Worm (Caenorhabditis elegans) whole organism, young adult: ENCODE data around the gene dhs-24.
"Not testable (repeated sequence)": the region's sequence is repeated elsewhere in the genome, so short reads cannot be mapped to it uniquely, and the experiment has no call there.

Experiments used
- B0336.3 ChIP-seq: fragments of 200-800 bp; sonication (Bioruptor generic); IDR thresholded peaks from 2 replicates; pipeline ENCODE4 v1.3.6; 2022; ENCODE audit warnings: missing genetic modification characterization, missing compliant biosample characterization
- F10E7.11 ChIP-seq: sonication (generic microtip); optimal IDR thresholded peaks from 2 replicates; lab custom pipeline; 2017; ENCODE audit warnings: mild to moderate bottlenecking, missing genetic modification characterization, moderate library complexity, missing compliant biosample characterization
- F49E8.2 ChIP-seq: sonication (generic microtip); optimal IDR thresholded peaks from 3 replicates; lab custom pipeline; 2017; ENCODE audit warnings: missing genetic modification characterization, mild to moderate bottlenecking, missing compliant biosample characterization, antibody characterized with exemption, moderate library complexity; ENCODE audit not compliant: insufficient read depth
- K12H6.12 ChIP-seq: fragments of 200-800 bp; sonication (Bioruptor generic); optimal IDR thresholded peaks from 2 replicates; lab custom pipeline; 2018; ENCODE audit warnings: mild to moderate bottlenecking, missing genetic modification characterization, missing compliant biosample characterization
- T26A5.8 ChIP-seq: sonication (generic microtip); optimal IDR thresholded peaks from 2 replicates; lab custom pipeline; 2016; ENCODE audit warnings: missing genetic modification characterization, missing compliant biosample characterization
- ama-1 ChIP-seq, 3 experiments: fragments of 150-350 bp in 1 of 3; sonication (generic microtip) in 2 of 3; optimal IDR thresholded peaks; 2 replicates each; lab custom pipeline; 2014 to 2018; ENCODE audit warnings: missing biosample characterization in 2 of 3, missing genetic modification characterization in 2 of 3, missing genetic modification reagents in 2 of 3
- fkh-3 ChIP-seq: sonication (generic microtip); optimal IDR thresholded peaks from 2 replicates; lab custom pipeline; 2016; ENCODE audit warnings: mild to moderate bottlenecking, missing genetic modification characterization, missing compliant biosample characterization
- mcd-1 ChIP-seq: fragments of 200-800 bp; sonication (Bioruptor generic); IDR thresholded peaks from 2 replicates; pipeline ENCODE4 v1.3.6; 2022; ENCODE audit warnings: missing genetic modification reagents, missing genetic modification characterization, missing compliant biosample characterization
- mel-28 ChIP-seq: sonication (generic microtip); optimal IDR thresholded peaks from 2 replicates; lab custom pipeline; 2016; ENCODE audit warnings: borderline replicate concordance, mild to moderate bottlenecking, missing genetic modification characterization, missing compliant biosample characterization
- nhr-179 ChIP-seq: sonication (generic microtip); optimal IDR thresholded peaks from 2 replicates; lab custom pipeline; 2016; ENCODE audit warnings: mild to moderate bottlenecking, missing genetic modification characterization, missing compliant biosample characterization
- unc-130 ChIP-seq: sonication (generic microtip); optimal IDR thresholded peaks from 2 replicates; lab custom pipeline; 2016; ENCODE audit warnings: missing genetic modification reagents, missing genetic modification characterization, missing compliant biosample characterization
- unc-62 ChIP-seq: fragments of 150-350 bp; optimal IDR thresholded peaks from 2 replicates; lab custom pipeline; 2014; ENCODE audit warnings: missing biosample characterization, missing genetic modification reagents, missing genetic modification characterization

ce11 chrV:19948993-19949392 lies 2.6 kb upstream of the dhs-24 start, which contains the start of gene tmed-4:
- TF ChIP-seq K12H6.12 (tag; lab: Kevin White, UChicago); mcd-1 (GFP tag; lab: Robert Waterston, UW); T26A5.8 (tag; lab: Kevin White, UChicago); F10E7.11 (tag; lab: Kevin White, UChicago); mel-28 (tag; lab: Kevin White, UChicago); unc-130 (GFP tag; lab: Kevin White, UChicago); fkh-3 (tag; lab: Kevin White, UChicago); F49E8.2; unc-62 (GFP tag; lab: Kevin White, UChicago); ama-1 (optimal IDR thresholded peaks at IDR 0.05; lab: Kevin White, UChicago); ama-1 (GFP tag; optimal IDR thresholded peaks at IDR 0.05; lab: Kevin White, UChicago); nhr-179 (tag; lab: Kevin White, UChicago); B0336.3 (GFP tag; lab: Robert Waterston, UW): not testable (repeated sequence)
